Worm (Caenorhabditis elegans) whole organism, L1 larva: ENCODE data around the gene srd-38.

Experiments
- aly-2 ChIP-seq: fragments of 150-350 bp; optimal IDR thresholded peaks from 2 replicates; lab custom pipeline; 2014; ENCODE audit warnings: missing biosample characterization, missing genetic modification characterization
- dsc-1 ChIP-seq: sonication (generic microtip); optimal IDR thresholded peaks from 2 replicates; lab custom pipeline; 2016; ENCODE audit warnings: mild to moderate bottlenecking, missing genetic modification characterization, missing compliant biosample characterization

DNA sequence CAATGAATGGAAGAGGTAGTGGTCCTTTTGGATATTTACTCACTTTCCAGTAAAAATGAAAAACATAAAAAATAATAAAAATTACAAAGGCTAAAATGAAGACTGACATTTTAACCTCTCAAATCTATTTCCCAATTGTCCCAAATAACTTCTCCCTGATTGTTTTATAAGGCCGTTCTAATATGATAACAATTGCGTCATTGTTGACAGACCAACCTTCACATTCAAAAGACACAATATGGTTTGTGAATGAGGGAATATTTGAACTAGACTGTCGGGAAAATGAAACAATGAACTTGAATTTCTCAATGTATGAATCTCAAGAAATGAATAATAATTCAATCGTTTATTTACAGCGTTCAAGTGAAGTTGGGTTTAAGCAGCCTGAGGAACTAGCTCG lies 24.4 kb upstream of the srd-38 start, which contains the start of gene cyp-14A1:
- TF ChIP-seq aly-2 (tag; lab: Kevin White, UChicago) (no peak), dsc-1 (tag; lab: Kevin White, UChicago) (no peak)
